Fruit fly (Drosophila melanogaster) whole organism, embryonic: ENCODE measurements around the gene morgue.

ENCODE experiments used
- Ada2b ChIP-seq: fragments of 200-800 bp; sonication (Bioruptor generic); IDR thresholded peaks from 2 replicates; pipeline ENCODE4 v1.3.6; 2022; ENCODE audit warnings: missing biosample characterization, missing genetic modification characterization
- BEAF-32 ChIP-seq: fragments of 200-800 bp; sonication (Bioruptor generic); optimal IDR thresholded peaks from 3 replicates; lab custom pipeline; 2017; ENCODE audit warnings: missing biosample characterization, missing genetic modification characterization, mild to moderate bottlenecking, moderate library complexity, missing genetic modification reagents
- Bdp1 ChIP-seq: fragments of 200-800 bp; sonication (Bioruptor generic); optimal IDR thresholded peaks from 3 replicates; lab custom pipeline; 2016; ENCODE audit warnings: missing biosample characterization, missing genetic modification characterization
- CG10267 ChIP-seq: fragments of 200-800 bp; sonication (Bioruptor generic); optimal IDR thresholded peaks from 2 replicates; lab custom pipeline; 2018; ENCODE audit warnings: missing biosample characterization, mild to moderate bottlenecking, missing genetic modification characterization, moderate library complexity
- CG10543 ChIP-seq: fragments of 200-800 bp; sonication (Bioruptor generic); optimal IDR thresholded peaks from 3 replicates; lab custom pipeline; 2017; ENCODE audit warnings: missing biosample characterization, mild to moderate bottlenecking, missing genetic modification characterization, moderate library complexity
- CG10979 ChIP-seq: fragments of 200-800 bp; sonication (Bioruptor generic); optimal IDR thresholded peaks from 2 replicates; lab custom pipeline; 2018; ENCODE audit warnings: missing biosample characterization, mild to moderate bottlenecking, missing genetic modification characterization, moderate library complexity
- CG11093 ChIP-seq: fragments of 200-800 bp; sonication (Bioruptor generic); IDR thresholded peaks from 3 replicates; pipeline ENCODE4 v1.3.6; 2022; ENCODE audit warnings: missing biosample characterization, missing genetic modification characterization
- CG12219 ChIP-seq: fragments of 200-800 bp; sonication (Bioruptor generic); optimal IDR thresholded peaks from 3 replicates; lab custom pipeline; 2018; ENCODE audit warnings: missing biosample characterization, mild to moderate bottlenecking, missing genetic modification characterization
- CG13894 ChIP-seq: fragments of 200-800 bp; sonication (Bioruptor generic); optimal IDR thresholded peaks from 3 replicates; lab custom pipeline; 2018; ENCODE audit warnings: missing biosample characterization, mild to moderate bottlenecking, missing genetic modification characterization, moderate library complexity
- CG14710 ChIP-seq: fragments of 200-800 bp; sonication (Bioruptor generic); optimal IDR thresholded peaks from 3 replicates; lab custom pipeline; 2019; ENCODE audit warnings: missing biosample characterization, mild to moderate bottlenecking, missing genetic modification characterization, moderate library complexity
- CG15269 ChIP-seq: fragments of 200-800 bp; sonication (Bioruptor generic); optimal IDR thresholded peaks from 2 replicates; lab custom pipeline; 2018; ENCODE audit warnings: missing biosample characterization, mild to moderate bottlenecking, missing genetic modification characterization, moderate library complexity
- CG15479 ChIP-seq: fragments of 200-800 bp; sonication (Bioruptor generic); optimal IDR thresholded peaks from 3 replicates; lab custom pipeline; 2019; ENCODE audit warnings: missing biosample characterization, mild to moderate bottlenecking, missing genetic modification characterization, moderate library complexity
- CG17912 ChIP-seq: fragments of 200-800 bp; sonication (Bioruptor generic); optimal IDR thresholded peaks from 2 replicates; lab custom pipeline; 2018; ENCODE audit warnings: missing biosample characterization, mild to moderate bottlenecking, missing genetic modification characterization
- CG18011 ChIP-seq: fragments of 200-800 bp; sonication (Bioruptor generic); optimal IDR thresholded peaks from 2 replicates; lab custom pipeline; 2017; ENCODE audit warnings: missing biosample characterization, missing genetic modification characterization, mild to moderate bottlenecking, moderate library complexity, missing genotype
- CG2120 ChIP-seq: fragments of 200-800 bp; sonication (Bioruptor generic); optimal IDR thresholded peaks from 3 replicates; lab custom pipeline; 2016; ENCODE audit warnings: missing biosample characterization, missing genetic modification characterization
- CG30020 ChIP-seq: fragments of 200-800 bp; optimal IDR thresholded peaks from 2 replicates; lab custom pipeline; 2019; ENCODE audit warnings: missing biosample characterization, mild to moderate bottlenecking, missing genetic modification characterization, moderate library complexity
- CG32532 ChIP-seq: fragments of 200-800 bp; sonication (Bioruptor generic); IDR thresholded peaks from 2 replicates; pipeline ENCODE4 v1.3.6; 2022; ENCODE audit warnings: missing biosample characterization, missing genetic modification characterization
- CG32772 ChIP-seq: fragments of 200-800 bp; sonication (Bioruptor generic); IDR thresholded peaks from 2 replicates; pipeline ENCODE4 v1.3.6; 2022; ENCODE audit warnings: missing biosample characterization, missing genetic modification characterization
- CG43689 ChIP-seq: fragments of 200-800 bp; sonication (Bioruptor generic); IDR thresholded peaks from 2 replicates; pipeline ENCODE4 v1.3.6; 2022; ENCODE audit warnings: missing biosample characterization, missing genetic modification characterization
- CG8478 ChIP-seq: fragments of >200 bp; optimal IDR thresholded peaks from 2 replicates; lab custom pipeline; 2018
- CG8924 ChIP-seq: fragments of 200-800 bp; optimal IDR thresholded peaks from 3 replicates; lab custom pipeline; 2019; ENCODE audit warnings: missing biosample characterization, mild to moderate bottlenecking, missing genetic modification characterization, moderate library complexity
- CG9797 ChIP-seq: fragments of 200-800 bp; sonication (Bioruptor generic); optimal IDR thresholded peaks from 3 replicates; lab custom pipeline; 2018; ENCODE audit warnings: missing biosample characterization, mild to moderate bottlenecking, missing genetic modification characterization
- Dad ChIP-seq: fragments of 200-800 bp; sonication (Bioruptor generic); optimal IDR thresholded peaks from 3 replicates; lab custom pipeline; 2016; ENCODE audit warnings: missing biosample characterization, missing genetic modification characterization
- Dref ChIP-seq: fragments of 200-800 bp; sonication (Bioruptor generic); IDR thresholded peaks from 2 replicates; pipeline ENCODE4 v1.3.6; 2022; ENCODE audit warnings: missing biosample characterization, missing genetic modification characterization
- Fer3 ChIP-seq: fragments of 200-800 bp; sonication (Bioruptor generic); optimal IDR thresholded peaks from 2 replicates; lab custom pipeline; 2018; ENCODE audit warnings: missing biosample characterization, mild to moderate bottlenecking, missing genetic modification characterization, moderate library complexity
- HLH54F ChIP-seq: fragments of 200-800 bp; sonication (Bioruptor generic); optimal IDR thresholded peaks from 3 replicates; lab custom pipeline; 2016; ENCODE audit warnings: missing biosample characterization, missing genetic modification characterization
- Hr3 ChIP-seq: fragments of 200-800 bp; sonication (Bioruptor generic); optimal IDR thresholded peaks from 3 replicates; lab custom pipeline; 2016; ENCODE audit warnings: missing biosample characterization, missing genetic modification characterization
- NC2β ChIP-seq: fragments of 200-800 bp; sonication (Bioruptor generic); optimal IDR thresholded peaks from 2 replicates; lab custom pipeline; 2016; ENCODE audit warnings: missing biosample characterization, missing genetic modification characterization
- Ptx1 ChIP-seq: fragments of 200-800 bp; sonication (Bioruptor generic); IDR thresholded peaks from 2 replicates; pipeline ENCODE4 v1.3.6; 2022; ENCODE audit warnings: missing biosample characterization, missing genetic modification characterization
- Scr ChIP-seq: fragments of 200-800 bp; sonication (Bioruptor generic); IDR thresholded peaks from 2 replicates; pipeline ENCODE4 v1.3.6; 2022; ENCODE audit warnings: missing biosample characterization, missing genetic modification characterization; ENCODE audit not compliant: partially characterized antibody
- Stat92E ChIP-seq, 3 experiments: fragments of >200 bp in 2 of 3; fragments of 200-800 bp in 1 of 3; sonication (Bioruptor generic) in 1 of 3; optimal IDR thresholded peaks; 2 replicates each; lab custom pipeline; 2017 to 2019; ENCODE audit warnings: missing biosample characterization in 3 of 3, missing genetic modification characterization in 3 of 3, mild to moderate bottlenecking in 1 of 3, moderate library complexity in 1 of 3
- amos ChIP-seq: fragments of 200-800 bp; sonication (Bioruptor generic); IDR thresholded peaks from 2 replicates; pipeline ENCODE4 v1.3.6; 2022; ENCODE audit warnings: missing biosample characterization, missing genetic modification characterization; ENCODE audit not compliant: partially characterized antibody
- ap ChIP-seq: fragments of 200-800 bp; sonication (Bioruptor generic); IDR thresholded peaks from 2 replicates; pipeline ENCODE4 v1.3.6; 2022; ENCODE audit warnings: missing biosample characterization, missing genetic modification characterization
- cato ChIP-seq: fragments of 200-800 bp; sonication (Bioruptor generic); optimal IDR thresholded peaks from 2 replicates; lab custom pipeline; 2016; ENCODE audit warnings: missing biosample characterization, missing genetic modification characterization, borderline replicate concordance
- chn ChIP-seq: fragments of 200-800 bp; sonication (Bioruptor generic); optimal IDR thresholded peaks from 2 replicates; lab custom pipeline; 2016; ENCODE audit warnings: missing biosample characterization, missing genetic modification characterization
- dmrt99B ChIP-seq: fragments of 200-800 bp; sonication (Bioruptor generic); optimal IDR thresholded peaks from 2 replicates; lab custom pipeline; 2018; ENCODE audit warnings: missing biosample characterization, mild to moderate bottlenecking, missing genetic modification characterization, moderate library complexity
- ftz-f1 ChIP-seq: fragments of 200-800 bp; sonication (Bioruptor generic); optimal IDR thresholded peaks from 2 replicates; lab custom pipeline; 2016; ENCODE audit warnings: missing biosample characterization, missing genetic modification characterization
- grn ChIP-seq: fragments of 200-800 bp; sonication (Bioruptor generic); optimal IDR thresholded peaks from 3 replicates; lab custom pipeline; 2017; ENCODE audit warnings: missing biosample characterization, missing genetic modification characterization
- gsb ChIP-seq: fragments of 200-800 bp; sonication (Bioruptor generic); IDR thresholded peaks from 2 replicates; pipeline ENCODE4 v1.3.6; 2022; ENCODE audit warnings: missing biosample characterization, missing genetic modification characterization
- gsb-n ChIP-seq: fragments of 200-800 bp; sonication (Bioruptor generic); optimal IDR thresholded peaks from 3 replicates; lab custom pipeline; 2018; ENCODE audit warnings: missing biosample characterization, mild to moderate bottlenecking, missing genetic modification characterization
- lilli ChIP-seq: fragments of 200-800 bp; sonication (Bioruptor generic); optimal IDR thresholded peaks from 3 replicates; lab custom pipeline; 2016; ENCODE audit warnings: missing biosample characterization, missing genetic modification characterization
- odd ChIP-seq: fragments of 200-800 bp; sonication (Bioruptor generic); optimal IDR thresholded peaks from 2 replicates; lab custom pipeline; 2017; ENCODE audit warnings: missing biosample characterization, mild to moderate bottlenecking, missing genetic modification characterization
- phol ChIP-seq: fragments of 200-800 bp; sonication (Bioruptor generic); optimal IDR thresholded peaks from 3 replicates; lab custom pipeline; 2018; ENCODE audit warnings: missing biosample characterization, mild to moderate bottlenecking, missing genetic modification characterization, moderate library complexity
- pros ChIP-seq: fragments of 200-800 bp; sonication (Bioruptor generic); optimal IDR thresholded peaks from 3 replicates; lab custom pipeline; 2019; ENCODE audit warnings: missing biosample characterization, mild to moderate bottlenecking, missing genetic modification characterization, moderate library complexity
- pzg ChIP-seq: fragments of 200-800 bp; sonication (Bioruptor generic); optimal IDR thresholded peaks from 3 replicates; lab custom pipeline; 2018; ENCODE audit warnings: missing biosample characterization, mild to moderate bottlenecking, missing genetic modification characterization, moderate library complexity
- sc ChIP-seq, 3 experiments: fragments of >200 bp in 2 of 3; fragments of 200-800 bp in 1 of 3; sonication (Bioruptor generic) in 1 of 3; optimal IDR thresholded peaks; 2 replicates in 2 of 3; 3 replicates in 1 of 3; lab custom pipeline; 2017; ENCODE audit warnings: mild to moderate bottlenecking in 1 of 3, missing biosample characterization in 1 of 3, missing genetic modification characterization in 1 of 3, missing genetic modification reagents in 1 of 3
- stc ChIP-seq: fragments of 200-800 bp; sonication (Bioruptor generic); IDR thresholded peaks from 2 replicates; pipeline ENCODE4 v1.3.6; 2022; ENCODE audit warnings: missing biosample characterization, missing genetic modification characterization
- sug ChIP-seq: fragments of 200-800 bp; optimal IDR thresholded peaks from 2 replicates; lab custom pipeline; 2019; ENCODE audit warnings: missing biosample characterization, mild to moderate bottlenecking, missing genetic modification characterization, moderate library complexity
- tll ChIP-seq, 2 experiments: fragments of 200-800 bp in 1 of 2; fragments of >200 bp in 1 of 2; sonication (Bioruptor generic) in 1 of 2; optimal IDR thresholded peaks; 2 replicates each; lab custom pipeline; 2017 to 2019; ENCODE audit warnings: missing biosample characterization in 2 of 2, missing genetic modification characterization in 2 of 2, mild to moderate bottlenecking in 1 of 2, moderate library complexity in 1 of 2
- tx ChIP-seq: fragments of 200-800 bp; sonication (Bioruptor generic); optimal IDR thresholded peaks from 2 replicates; lab custom pipeline; 2016; ENCODE audit warnings: missing biosample characterization, missing genetic modification characterization

The morgue gene

DNA sequence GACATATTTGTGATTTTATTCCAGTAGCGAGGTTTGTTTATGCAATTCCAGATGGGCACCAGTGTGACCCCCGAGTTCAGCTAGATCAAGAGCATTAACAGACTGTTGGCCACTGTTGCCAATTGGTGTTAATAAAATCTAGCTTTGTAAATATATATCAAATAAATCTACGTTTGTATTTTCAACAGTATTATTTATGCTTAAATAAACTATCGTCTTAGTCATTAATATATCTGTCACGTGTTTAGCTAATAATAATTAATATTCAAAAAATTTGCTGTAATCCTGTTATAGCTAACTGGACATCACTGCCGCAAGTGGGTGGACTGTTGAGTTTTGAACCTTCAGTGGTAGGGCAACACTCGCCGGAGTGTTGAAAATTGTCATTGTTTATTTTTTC lies 15.1 kb upstream of the morgue start, which contains the start of the genes mRpL27 and CG15435 (continued):
- TF ChIP-seq CG14710 (peak; percentile 100), pros (GFP tag; lab: Kevin White, UChicago) (no peak), CG12219 (GFP tag; lab: Kevin White, UChicago) (peak; percentile 2), gsb (no peak), lilli (GFP tag; lab: Kevin White, UChicago) (peak; percentile 49), CG15269 (tag; lab: Kevin White, UChicago) (peak; percentile 49), amos (GFP tag; lab: Robert Waterston, UW) (peak; percentile 43; the same call in 1 of the 2 replicates), cato (peak; percentile 11), CG13894 (tag; lab: Kevin White, UChicago) (peak; percentile 31), Scr (GFP tag; lab: Robert Waterston, UW) (peak; percentile 41; the same call in 1 of the 2 replicates), CG18011 (GFP tag; lab: Kevin White, UChicago) (no peak), CG10979 (tag; lab: Kevin White, UChicago) (peak; percentile 20), grn (GFP tag; lab: Kevin White, UChicago) (no peak), gsb-n (tag; lab: Kevin White, UChicago) (peak; percentile 29), HLH54F (GFP tag; lab: Kevin White, UChicago) (peak; percentile 32), Hr3 (peak; percentile 42), CG9797 (GFP tag; lab: Kevin White, UChicago) (peak; percentile 8), CG2120 (GFP tag; lab: Kevin White, UChicago) (peak; percentile 68), ftz-f1 (no peak), CG15479 (GFP tag; lab: Kevin White, UChicago) (peak; percentile 70), stc (GFP tag; lab: Robert Waterston, UW) (no peak), Dref (GFP tag; lab: Robert Waterston, UW) (no peak), CG32772 (GFP tag; lab: Robert Waterston, UW) (no peak), CG43689 (no peak), CG30020 (peak; percentile 48), sug (tag; lab: Kevin White, UChicago) (peak; percentile 60), NC2β (GFP tag; lab: Kevin White, UChicago) (no peak), phol (tag; lab: Kevin White, UChicago) (peak; percentile 56), CG32532 (GFP tag; lab: Robert Waterston, UW) (peak; percentile 49), tx (GFP tag; lab: Kevin White, UChicago) (no peak), odd (GFP tag; lab: Kevin White, UChicago) (no peak), sc (optimal IDR thresholded peaks at IDR 0.05; lab: Kevin White, UChicago) (no peak), sc (GFP tag; optimal IDR thresholded peaks at IDR 0.05; lab: Kevin White, UChicago) (peak; percentile 7), BEAF-32 (GFP tag; lab: Kevin White, UChicago) (peak; percentile 35), Fer3 (peak; percentile 44), CG10543 (peak; percentile 12), pzg (GFP tag; lab: Kevin White, UChicago) (peak; percentile 75), CG8478 (lab: Kevin White, UChicago) (no peak), CG17912 (peak; percentile 27), Bdp1 (peak; percentile 14), ap (GFP tag; lab: Robert Waterston, UW) (no peak), Ptx1 (peak; percentile 44), CG10267 (tag; lab: Kevin White, UChicago) (peak; percentile 82), Stat92E (GFP tag; optimal IDR thresholded peaks at IDR 0.05; lab: Kevin White, UChicago) (peak in 1 of 3 experiments; percentile 60), CG8924 (tag; lab: Kevin White, UChicago) (peak; percentile 56), Dad (GFP tag; lab: Kevin White, UChicago) (no peak), CG11093 (GFP tag; lab: Robert Waterston, UW) (no peak), chn (GFP tag; lab: Kevin White, UChicago) (peak; percentile 37), tll (GFP tag; optimal IDR thresholded peaks at IDR 0.05; lab: Kevin White, UChicago) (no peak), Ada2b (no peak), dmrt99B (tag; lab: Kevin White, UChicago) (peak; percentile 15)
